Worm (Caenorhabditis elegans) whole organism, L1 larva: ENCODE results near the gene ZC513.14.

Experiments
- fkh-4 ChIP-seq: sonication (generic microtip); optimal IDR thresholded peaks from 2 replicates; lab custom pipeline; 2016; ENCODE audit warnings: missing compliant biosample characterization, missing genetic modification characterization, borderline replicate concordance
- mab-9 ChIP-seq: fragments of 200-800 bp; sonication (Bioruptor generic); IDR thresholded peaks from 2 replicates; pipeline ENCODE4 v1.3.6; 2022; ENCODE audit warnings: missing genetic modification reagents, missing genetic modification characterization, missing compliant biosample characterization
- mdl-1 ChIP-seq, 2 experiments: fragments of 150-350 bp; optimal IDR thresholded peaks; 2 replicates each; lab custom pipeline; 2014 to 2017; ENCODE audit warnings: missing biosample characterization in 2 of 2, missing genetic modification characterization in 2 of 2, inconsistent platforms in 1 of 2
- nhr-71 ChIP-seq: sonication (generic microtip); optimal IDR thresholded peaks from 2 replicates; lab custom pipeline; 2016; ENCODE audit warnings: mild to moderate bottlenecking, missing genetic modification characterization, moderate library complexity, missing compliant biosample characterization
- nhr-76 ChIP-seq: sonication (generic microtip); optimal IDR thresholded peaks from 2 replicates; lab custom pipeline; 2017; ENCODE audit warnings: missing biosample characterization, missing genetic modification characterization
- unc-86 ChIP-seq: sonication (generic microtip); optimal IDR thresholded peaks from 2 replicates; lab custom pipeline; 2016; ENCODE audit warnings: missing genetic modification characterization, missing compliant biosample characterization

DNA sequence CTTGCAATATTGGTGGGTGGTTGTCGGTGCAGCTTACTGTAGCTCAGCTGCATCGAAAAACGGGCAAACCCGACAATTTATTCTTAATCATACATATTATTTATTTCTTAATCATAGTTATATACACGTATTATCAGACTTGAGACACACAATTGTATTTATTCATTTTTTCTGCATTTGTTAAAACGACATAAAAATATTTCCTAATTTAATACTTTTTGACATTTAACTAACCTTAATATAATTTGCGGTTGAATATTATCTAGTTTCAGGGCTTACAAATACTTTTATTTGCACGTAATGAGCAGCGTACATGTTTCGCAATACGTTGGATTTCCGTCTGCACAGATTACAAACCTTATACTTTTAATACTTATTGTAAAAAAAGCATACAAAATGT, 22.5 kb upstream of the ZC513.14 start, which contains the start of gene str-138:
- TF ChIP-seq mab-9 (GFP tag; lab: Robert Waterston, UW) = no peak
- no peak for TF ChIP-seq mdl-1 (tag; optimal IDR thresholded peaks at IDR 0.05; lab: Kevin White, UChicago)
- TF ChIP-seq nhr-71 = no peak
- TF ChIP-seq fkh-4 (tag; lab: Kevin White, UChicago) = no peak
- TF ChIP-seq nhr-76 (tag; lab: Kevin White, UChicago) = no peak
- no peak for TF ChIP-seq unc-86 (tag; lab: Kevin White, UChicago)
